Fruit fly (Drosophila melanogaster) whole organism, embryonic: ENCODE data around the gene Bap111.

Experiments
- ATbp ChIP-seq: fragments of 200-800 bp; sonication (Bioruptor generic); optimal IDR thresholded peaks from 2 replicates; lab custom pipeline; 2017; ENCODE audit warnings: missing biosample characterization, mild to moderate bottlenecking, missing genetic modification characterization, missing genetic modification reagents
- CG10147 ChIP-seq: fragments of 200-800 bp; sonication (Bioruptor generic); optimal IDR thresholded peaks from 2 replicates; lab custom pipeline; 2019; ENCODE audit warnings: missing biosample characterization, mild to moderate bottlenecking, missing genetic modification characterization, moderate library complexity
- CG10267 ChIP-seq: fragments of 200-800 bp; sonication (Bioruptor generic); optimal IDR thresholded peaks from 2 replicates; lab custom pipeline; 2018; ENCODE audit warnings: missing biosample characterization, mild to moderate bottlenecking, missing genetic modification characterization, moderate library complexity
- CG10543 ChIP-seq: fragments of 200-800 bp; sonication (Bioruptor generic); optimal IDR thresholded peaks from 3 replicates; lab custom pipeline; 2017; ENCODE audit warnings: missing biosample characterization, mild to moderate bottlenecking, missing genetic modification characterization, moderate library complexity
- CG11456 ChIP-seq: fragments of 200-800 bp; sonication (Bioruptor generic); IDR thresholded peaks from 3 replicates; pipeline ENCODE4 v1.3.6; 2022; ENCODE audit warnings: missing biosample characterization, missing genetic modification characterization
- CG12071 ChIP-seq: fragments of 200-800 bp; sonication (Bioruptor generic); optimal IDR thresholded peaks from 3 replicates; lab custom pipeline; 2018; ENCODE audit warnings: missing biosample characterization, mild to moderate bottlenecking, missing genetic modification characterization
- CG12299 ChIP-seq: fragments of 200-800 bp; sonication (Bioruptor generic); optimal IDR thresholded peaks from 2 replicates; lab custom pipeline; 2018; ENCODE audit warnings: missing biosample characterization, mild to moderate bottlenecking, missing genetic modification characterization
- CG1233 ChIP-seq: fragments of 200-800 bp; sonication (Bioruptor generic); optimal IDR thresholded peaks from 4 replicates; lab custom pipeline; 2018; ENCODE audit warnings: missing biosample characterization, mild to moderate bottlenecking, missing genetic modification characterization
- CG13624 ChIP-seq: fragments of 200-800 bp; sonication (Bioruptor generic); optimal IDR thresholded peaks from 2 replicates; lab custom pipeline; 2016; ENCODE audit warnings: missing biosample characterization, missing genetic modification characterization
- CG13775 ChIP-seq: fragments of 200-800 bp; sonication (Bioruptor generic); optimal IDR thresholded peaks from 3 replicates; lab custom pipeline; 2017; ENCODE audit warnings: missing biosample characterization, mild to moderate bottlenecking, missing genetic modification characterization
- CG15269 ChIP-seq: fragments of 200-800 bp; sonication (Bioruptor generic); optimal IDR thresholded peaks from 2 replicates; lab custom pipeline; 2018; ENCODE audit warnings: missing biosample characterization, mild to moderate bottlenecking, missing genetic modification characterization, moderate library complexity
- CG17802 ChIP-seq: fragments of 200-800 bp; sonication (Bioruptor generic); optimal IDR thresholded peaks from 2 replicates; lab custom pipeline; 2018; ENCODE audit warnings: missing biosample characterization, mild to moderate bottlenecking, missing genetic modification characterization, moderate library complexity
- CG18262 ChIP-seq: fragments of 200-800 bp; optimal IDR thresholded peaks from 3 replicates; lab custom pipeline; 2019; ENCODE audit warnings: missing biosample characterization, mild to moderate bottlenecking, missing genetic modification characterization, moderate library complexity
- CG18764 ChIP-seq: fragments of 200-800 bp; sonication (Bioruptor generic); optimal IDR thresholded peaks from 3 replicates; lab custom pipeline; 2016; ENCODE audit warnings: missing biosample characterization, missing genetic modification characterization
- CG34224 ChIP-seq: fragments of 200-800 bp; sonication (Bioruptor generic); IDR thresholded peaks from 3 replicates; pipeline ENCODE4 v1.3.6; 2022; ENCODE audit warnings: missing biosample characterization, missing genetic modification characterization; ENCODE audit not compliant: partially characterized antibody
- CG4282 ChIP-seq: fragments of 200-800 bp; sonication (Bioruptor generic); optimal IDR thresholded peaks from 2 replicates; lab custom pipeline; 2016; ENCODE audit warnings: missing biosample characterization, missing genetic modification characterization
- CG4730 ChIP-seq: fragments of 200-800 bp; sonication (Bioruptor generic); IDR thresholded peaks from 2 replicates; pipeline ENCODE4 v1.3.6; 2022; ENCODE audit warnings: missing biosample characterization, missing genetic modification characterization
- CG4820 ChIP-seq: fragments of 200-800 bp; sonication (Bioruptor generic); optimal IDR thresholded peaks from 3 replicates; lab custom pipeline; 2016; ENCODE audit warnings: missing biosample characterization, missing genetic modification characterization
- CG6254 ChIP-seq: fragments of 200-800 bp; sonication (Bioruptor generic); optimal IDR thresholded peaks from 3 replicates; lab custom pipeline; 2017; ENCODE audit warnings: mild to moderate bottlenecking, missing biosample characterization, missing genetic modification reagents, missing genetic modification characterization
- CG6272 ChIP-seq: fragments of 200-800 bp; sonication (Bioruptor generic); IDR thresholded peaks from 2 replicates; pipeline ENCODE4 v1.3.6; 2022; ENCODE audit warnings: missing biosample characterization, missing genetic modification characterization
- CG6689 ChIP-seq: fragments of 200-800 bp; sonication (Bioruptor generic); IDR thresholded peaks from 2 replicates; pipeline ENCODE4 v1.3.6; 2022; ENCODE audit warnings: missing biosample characterization, missing genetic modification characterization
- CG6813 ChIP-seq: fragments of 200-800 bp; sonication (Bioruptor generic); optimal IDR thresholded peaks from 2 replicates; lab custom pipeline; 2017; ENCODE audit warnings: missing biosample characterization, missing genetic modification characterization, mild to moderate bottlenecking, moderate library complexity, missing genetic modification reagents
- CG9876 ChIP-seq: fragments of 200-800 bp; sonication (Bioruptor generic); optimal IDR thresholded peaks from 2 replicates; lab custom pipeline; 2016; ENCODE audit warnings: missing biosample characterization, missing genetic modification characterization
- CkIIα-i1 ChIP-seq: fragments of 200-800 bp; sonication (Bioruptor generic); IDR thresholded peaks from 2 replicates; pipeline ENCODE4 v1.3.6; 2022; ENCODE audit warnings: missing biosample characterization, missing genetic modification characterization
- D19B ChIP-seq: fragments of 200-800 bp; sonication (Bioruptor generic); optimal IDR thresholded peaks from 2 replicates; lab custom pipeline; 2017; ENCODE audit warnings: missing biosample characterization, mild to moderate bottlenecking, missing genetic modification characterization
- Dip3 ChIP-seq: fragments of 200-800 bp; sonication (Bioruptor generic); optimal IDR thresholded peaks from 3 replicates; lab custom pipeline; 2016; ENCODE audit warnings: missing biosample characterization, missing genetic modification characterization
- HLH4C ChIP-seq: fragments of 200-800 bp; sonication (Bioruptor generic); IDR thresholded peaks from 3 replicates; pipeline ENCODE4 v1.3.6; 2022; ENCODE audit warnings: missing biosample characterization, missing genetic modification characterization; ENCODE audit not compliant: partially characterized antibody
- Kr ChIP-seq: fragments of 200-800 bp; sonication (Bioruptor generic); optimal IDR thresholded peaks from 2 replicates; lab custom pipeline; 2017; ENCODE audit warnings: missing biosample characterization, mild to moderate bottlenecking, missing genetic modification characterization
- Mrtf ChIP-seq: fragments of 200-800 bp; sonication (Bioruptor generic); IDR thresholded peaks from 3 replicates; pipeline ENCODE4 v1.3.6; 2022; ENCODE audit warnings: missing biosample characterization, missing genetic modification characterization
- NFAT ChIP-seq: fragments of 200-800 bp; sonication (Bioruptor generic); IDR thresholded peaks from 2 replicates; pipeline ENCODE4 v1.3.6; 2022; ENCODE audit warnings: missing biosample characterization, missing genetic modification characterization
- Ravus ChIP-seq: fragments of 200-800 bp; sonication (Bioruptor generic); IDR thresholded peaks from 2 replicates; pipeline ENCODE4 v1.3.6; 2022; ENCODE audit warnings: missing biosample characterization, missing genetic modification characterization
- Sox100B ChIP-seq: fragments of 200-800 bp; sonication (Bioruptor generic); optimal IDR thresholded peaks from 3 replicates; lab custom pipeline; 2018; ENCODE audit warnings: missing biosample characterization, mild to moderate bottlenecking, missing genetic modification characterization
- Xrp1 ChIP-seq: fragments of 200-800 bp; sonication (Bioruptor generic); IDR thresholded peaks from 2 replicates; pipeline ENCODE4 v1.3.6; 2022; ENCODE audit warnings: missing biosample characterization, missing genetic modification characterization
- crol ChIP-seq: fragments of 200-800 bp; sonication (Bioruptor generic); IDR thresholded peaks from 2 replicates; pipeline ENCODE4 v1.3.6; 2022; ENCODE audit warnings: missing biosample characterization, missing genetic modification characterization
- nerfin-1 ChIP-seq: fragments of 200-800 bp; sonication (Bioruptor generic); optimal IDR thresholded peaks from 3 replicates; lab custom pipeline; 2019; ENCODE audit warnings: missing biosample characterization, mild to moderate bottlenecking, missing genetic modification characterization, moderate library complexity
- oc ChIP-seq: fragments of 200-800 bp; sonication (Bioruptor generic); optimal IDR thresholded peaks from 2 replicates; lab custom pipeline; 2018; ENCODE audit warnings: missing biosample characterization, mild to moderate bottlenecking, missing genetic modification characterization, moderate library complexity
- pb ChIP-seq: fragments of 200-800 bp; sonication (Bioruptor generic); optimal IDR thresholded peaks from 3 replicates; lab custom pipeline; 2016; ENCODE audit warnings: missing biosample characterization, missing genetic modification characterization
- phol ChIP-seq: fragments of 200-800 bp; sonication (Bioruptor generic); optimal IDR thresholded peaks from 3 replicates; lab custom pipeline; 2018; ENCODE audit warnings: missing biosample characterization, mild to moderate bottlenecking, missing genetic modification characterization, moderate library complexity
- pros ChIP-seq: fragments of 200-800 bp; sonication (Bioruptor generic); optimal IDR thresholded peaks from 3 replicates; lab custom pipeline; 2019; ENCODE audit warnings: missing biosample characterization, mild to moderate bottlenecking, missing genetic modification characterization, moderate library complexity
- rib ChIP-seq: fragments of 200-800 bp; sonication (Bioruptor generic); IDR thresholded peaks from 2 replicates; pipeline ENCODE4 v1.3.6; 2022; ENCODE audit warnings: missing biosample characterization, missing genetic modification characterization
- salm ChIP-seq: fragments of 200-800 bp; sonication (Bioruptor generic); optimal IDR thresholded peaks from 2 replicates; lab custom pipeline; 2018; ENCODE audit warnings: missing biosample characterization, mild to moderate bottlenecking, missing genetic modification characterization
- sim ChIP-seq: fragments of 200-800 bp; sonication (Bioruptor generic); IDR thresholded peaks from 2 replicates; pipeline ENCODE4 v1.3.6; 2022; ENCODE audit warnings: missing biosample characterization, missing genetic modification characterization
- slou ChIP-seq: fragments of 200-800 bp; sonication (Bioruptor generic); optimal IDR thresholded peaks from 3 replicates; lab custom pipeline; 2016; ENCODE audit warnings: missing biosample characterization, missing genetic modification characterization
- sr ChIP-seq: fragments of 200-800 bp; sonication (Bioruptor generic); IDR thresholded peaks from 3 replicates; pipeline ENCODE4 v1.3.6; 2022; ENCODE audit warnings: missing biosample characterization, missing genetic modification characterization
- tap ChIP-seq: fragments of 200-800 bp; optimal IDR thresholded peaks from 3 replicates; lab custom pipeline; 2019; ENCODE audit warnings: missing biosample characterization, mild to moderate bottlenecking, missing genetic modification characterization, moderate library complexity
- ttk ChIP-seq: fragments of 200-800 bp; sonication (Bioruptor generic); IDR thresholded peaks from 2 replicates; pipeline ENCODE4 v2.1.2; 2022; ENCODE audit warnings: missing biosample characterization, missing genetic modification characterization

The Bap111 gene

DNA sequence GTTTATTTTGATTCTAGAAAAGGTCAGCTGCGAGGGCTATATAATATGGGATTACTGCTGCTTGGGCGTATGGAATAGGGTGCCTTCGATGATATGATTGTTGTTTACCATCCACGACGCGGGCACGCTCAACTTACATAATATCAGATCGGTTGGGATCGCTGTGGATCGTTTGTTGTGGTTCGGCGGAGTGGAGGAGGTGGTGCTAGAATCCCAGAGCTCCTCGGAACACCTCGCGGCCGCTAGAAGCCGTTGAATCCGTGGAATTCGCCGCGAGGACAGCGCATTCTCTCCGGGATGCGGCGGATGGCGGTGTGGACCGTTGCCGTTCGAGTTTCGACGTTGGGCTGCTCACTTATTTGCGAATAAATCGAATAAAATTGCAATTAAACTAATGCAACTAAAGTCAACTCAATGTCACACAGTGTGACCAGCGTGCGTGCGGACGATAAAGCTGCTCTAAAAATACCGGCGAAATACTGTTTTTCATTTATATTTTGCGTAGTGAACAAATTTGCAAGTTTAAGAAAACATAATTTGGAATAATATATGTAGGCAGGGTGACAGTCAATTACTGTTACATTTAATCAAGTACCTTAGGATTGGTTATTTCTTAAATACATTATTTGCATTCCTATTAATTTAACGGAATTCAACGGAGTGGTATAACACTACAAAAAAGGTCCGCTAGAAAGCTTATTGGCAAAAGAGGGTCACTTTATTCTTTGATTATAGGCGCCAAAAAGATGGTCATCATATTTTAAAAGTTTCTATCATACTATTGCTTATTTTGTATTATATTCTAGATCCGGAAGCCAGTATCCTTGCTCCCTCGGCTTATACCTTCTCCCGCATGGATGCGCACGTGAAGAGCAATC lies 45.6 kb upstream of the Bap111 start, which contains the start of gene CG7766 (continued):
- no peak for TF ChIP-seq CG6813 (GFP tag; lab: Kevin White, UChicago)
- no peak for TF ChIP-seq D19B (GFP tag; lab: Kevin White, UChicago)
- no peak for TF ChIP-seq CG15269 (tag; lab: Kevin White, UChicago)
- no peak for TF ChIP-seq Dip3 (GFP tag; lab: Kevin White, UChicago)
- TF ChIP-seq CG12071 (GFP tag; lab: Kevin White, UChicago): no peak
- TF ChIP-seq CG6254: no peak

DNA sequence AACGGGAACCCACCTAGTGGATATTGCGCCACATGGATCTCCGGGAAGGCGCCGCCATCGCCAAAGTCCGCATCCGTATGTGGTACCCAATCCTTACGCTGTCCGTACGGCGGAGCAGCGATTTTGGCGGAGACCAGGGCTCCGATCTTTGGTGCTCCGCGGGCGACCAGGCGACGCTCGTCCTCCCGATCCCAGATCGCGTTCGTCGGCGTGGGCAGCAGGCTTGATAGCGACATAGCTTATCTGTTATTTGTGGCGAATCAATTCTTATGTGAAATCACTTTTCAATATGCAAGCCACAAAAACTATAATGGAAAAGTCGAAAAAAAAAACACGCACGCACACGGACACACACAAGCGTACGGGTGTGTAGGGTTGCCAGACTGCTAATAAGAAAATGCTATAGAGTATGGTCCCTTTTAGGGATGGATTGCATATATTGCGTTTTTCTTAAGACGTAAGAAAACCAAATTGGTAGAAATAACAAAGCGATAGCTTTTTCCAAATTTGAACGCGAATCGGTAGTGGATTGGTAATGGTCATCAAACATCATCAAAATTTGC lies 42.8 kb upstream of the Bap111 start, which contains the start of gene Bx42:
TSS of gene Bx42 (minus strand) at position 393 of the 563 bp plus-strand sequence.
- TF ChIP-seq CG13624 (peak; percentile 44), NFAT (GFP tag; lab: Robert Waterston, UW) (peak; percentile 31; the same call in 1 of the 2 replicates), salm (tag; lab: Kevin White, UChicago) (no peak), CG4820 (no peak), ATbp (GFP tag; lab: Kevin White, UChicago) (no peak), CG11456 (no peak), HLH4C (GFP tag; lab: Robert Waterston, UW) (0 out of 3 replicates have a peak, but pooled peaks have one; percentile 26), Ravus (GFP tag; lab: Robert Waterston, UW) (no peak), D19B (GFP tag; lab: Kevin White, UChicago) (no peak), pros (GFP tag; lab: Kevin White, UChicago) (peak; percentile 3), CG4730 (GFP tag; lab: Robert Waterston, UW) (0 out of 2 replicates have a peak, but pooled peaks have one; percentile 18), CG1233 (no peak), CG15269 (tag; lab: Kevin White, UChicago) (no peak), rib (GFP tag; lab: Robert Waterston, UW) (no peak), oc (tag; lab: Kevin White, UChicago) (no peak), CG10267 (tag; lab: Kevin White, UChicago) (peak; percentile 4), slou (no peak), CG4282 (GFP tag; lab: Kevin White, UChicago) (peak; percentile 2), Kr (GFP tag; lab: Kevin White, UChicago) (no peak), sr (GFP tag; lab: Robert Waterston, UW) (no peak), pb (GFP tag; lab: Kevin White, UChicago) (no peak), CG17802 (tag; lab: Kevin White, UChicago) (no peak), crol (GFP tag; lab: Robert Waterston, UW) (no peak), nerfin-1 (tag; lab: Kevin White, UChicago) (no peak), phol (tag; lab: Kevin White, UChicago) (peak; percentile 37), CG9876 (GFP tag; lab: Kevin White, UChicago) (peak; percentile 54), CG18262 (tag; lab: Kevin White, UChicago) (no peak), tap (tag; lab: Kevin White, UChicago) (no peak), CG12299 (tag; lab: Kevin White, UChicago) (no peak), CG34224 (GFP tag; lab: Robert Waterston, UW) (no peak), CG13775 (GFP tag; lab: Kevin White, UChicago) (peak; percentile 25), ttk (GFP tag; lab: Robert Waterston, UW) (no peak), CG10543 (no peak), Xrp1 (GFP tag; lab: Robert Waterston, UW) (no peak), Sox100B (GFP tag; lab: Kevin White, UChicago) (no peak), CG12071 (GFP tag; lab: Kevin White, UChicago) (no peak), CG6272 (GFP tag; lab: Robert Waterston, UW) (0 out of 2 replicates have a peak, but pooled peaks have one; percentile 4), CG10147 (GFP tag; lab: Kevin White, UChicago) (no peak), CkIIα-i1 (GFP tag; lab: Robert Waterston, UW) (no peak), Mrtf (no peak), sim (no peak), CG6689 (GFP tag; lab: Robert Waterston, UW) (no peak), CG18764 (GFP tag; lab: Kevin White, UChicago) (no peak)
